Fruit fly (Drosophila melanogaster) whole organism, embryonic: ENCODE measurements around the gene Csas.

Experiments used
- CG12769 ChIP-seq: fragments of 200-800 bp; sonication (Bioruptor generic); optimal IDR thresholded peaks from 2 replicates; lab custom pipeline; 2019; ENCODE audit warnings: missing biosample characterization, mild to moderate bottlenecking, missing genetic modification characterization, moderate library complexity
- CG15269 ChIP-seq: fragments of 200-800 bp; sonication (Bioruptor generic); optimal IDR thresholded peaks from 2 replicates; lab custom pipeline; 2018; ENCODE audit warnings: missing biosample characterization, mild to moderate bottlenecking, missing genetic modification characterization, moderate library complexity
- CG17829 ChIP-seq: fragments of 200-800 bp; optimal IDR thresholded peaks from 2 replicates; lab custom pipeline; 2019; ENCODE audit warnings: missing biosample characterization, mild to moderate bottlenecking, missing genetic modification characterization, moderate library complexity
- CG2199 ChIP-seq: fragments of 200-800 bp; sonication (Bioruptor generic); IDR thresholded peaks from 3 replicates; pipeline ENCODE4 v1.3.6; 2022; ENCODE audit warnings: missing biosample characterization, missing genetic modification characterization
- CG34376 ChIP-seq: fragments of 200-800 bp; sonication (Bioruptor generic); optimal IDR thresholded peaks from 2 replicates; lab custom pipeline; 2018; ENCODE audit warnings: missing biosample characterization, mild to moderate bottlenecking, missing genetic modification characterization
- CG4360 ChIP-seq: fragments of 200-800 bp; sonication (Bioruptor generic); IDR thresholded peaks from 2 replicates; pipeline ENCODE4 v1.3.6; 2022; ENCODE audit warnings: missing biosample characterization, missing genetic modification characterization
- CG4730 ChIP-seq: fragments of 200-800 bp; sonication (Bioruptor generic); IDR thresholded peaks from 2 replicates; pipeline ENCODE4 v1.3.6; 2022; ENCODE audit warnings: missing biosample characterization, missing genetic modification characterization
- CG4820 ChIP-seq: fragments of 200-800 bp; sonication (Bioruptor generic); optimal IDR thresholded peaks from 3 replicates; lab custom pipeline; 2016; ENCODE audit warnings: missing biosample characterization, missing genetic modification characterization
- CG6175 ChIP-seq: fragments of 200-800 bp; sonication (Bioruptor generic); IDR thresholded peaks from 3 replicates; pipeline ENCODE4 v1.3.6; 2022; ENCODE audit warnings: missing biosample characterization, missing genetic modification characterization
- CG7987 ChIP-seq: fragments of 200-800 bp; sonication (Bioruptor generic); optimal IDR thresholded peaks from 2 replicates; lab custom pipeline; 2018; ENCODE audit warnings: missing biosample characterization, mild to moderate bottlenecking, missing genetic modification characterization, moderate library complexity
- CG8359 ChIP-seq: fragments of 200-800 bp; sonication (Bioruptor generic); optimal IDR thresholded peaks from 2 replicates; lab custom pipeline; 2017; ENCODE audit warnings: missing biosample characterization, mild to moderate bottlenecking, missing genetic modification characterization, borderline replicate concordance
- ERR ChIP-seq: fragments of 200-800 bp; sonication (Bioruptor generic); optimal IDR thresholded peaks from 2 replicates; lab custom pipeline; 2016; ENCODE audit warnings: missing biosample characterization, missing genetic modification characterization
- Fer1 ChIP-seq: fragments of 200-800 bp; sonication (Bioruptor generic); optimal IDR thresholded peaks from 2 replicates; lab custom pipeline; 2017; ENCODE audit warnings: missing biosample characterization, mild to moderate bottlenecking, missing genetic modification characterization
- Jarid2 ChIP-seq: fragments of 200-800 bp; sonication (Bioruptor generic); optimal IDR thresholded peaks from 3 replicates; lab custom pipeline; 2017; ENCODE audit warnings: mild to moderate bottlenecking, missing biosample characterization, missing genetic modification reagents, missing genetic modification characterization
- Rfx ChIP-seq: fragments of 200-800 bp; sonication (Bioruptor generic); IDR thresholded peaks from 2 replicates; pipeline ENCODE4 v1.3.6; 2022; ENCODE audit warnings: missing biosample characterization, missing genetic modification characterization
- Trl ChIP-seq, 3 experiments: fragments of >200 bp in 2 of 3; fragments of 200-800 bp in 1 of 3; sonication (Bioruptor generic) in 1 of 3; optimal IDR thresholded peaks; 2 replicates in 1 of 3; 3 replicates in 2 of 3; lab custom pipeline; 2016 to 2017; ENCODE audit warnings: missing biosample characterization in 1 of 3, missing genetic modification characterization in 1 of 3
- gro ChIP-seq: fragments of 200-800 bp; sonication (Bioruptor generic); optimal IDR thresholded peaks from 2 replicates; lab custom pipeline; 2016; ENCODE audit warnings: missing biosample characterization, missing genetic modification characterization
- hkb ChIP-seq, 2 experiments: fragments of 200-800 bp in 1 of 2; fragments of >200 bp in 1 of 2; sonication (Bioruptor generic) in 1 of 2; IDR thresholded peaks in 1 of 2; optimal IDR thresholded peaks in 1 of 2; 2 replicates each; pipeline versions ENCODE4 v1.3.6 to Lab custom; 2017 to 2022; ENCODE audit warnings: missing biosample characterization in 1 of 2, missing genetic modification characterization in 1 of 2
- lilli ChIP-seq: fragments of 200-800 bp; sonication (Bioruptor generic); optimal IDR thresholded peaks from 3 replicates; lab custom pipeline; 2016; ENCODE audit warnings: missing biosample characterization, missing genetic modification characterization
- nau ChIP-seq: fragments of 200-800 bp; sonication (Bioruptor generic); optimal IDR thresholded peaks from 3 replicates; lab custom pipeline; 2017; ENCODE audit warnings: missing biosample characterization, mild to moderate bottlenecking, missing genetic modification characterization, missing genetic modification reagents
- pan ChIP-seq, 4 experiments: fragments of >200 bp in 3 of 4; fragments of 200-800 bp in 1 of 4; sonication (Bioruptor generic) in 1 of 4; optimal IDR thresholded peaks in 3 of 4; IDR thresholded peaks in 1 of 4; 2 replicates each; pipeline versions ENCODE4 v1.3.6 to Lab custom; 2017 to 2022; ENCODE audit warnings: missing biosample characterization in 2 of 4, missing genetic modification characterization in 2 of 4, mixed read lengths in 1 of 4
- seq ChIP-seq: fragments of 200-800 bp; sonication (Bioruptor generic); IDR thresholded peaks from 2 replicates; pipeline ENCODE4 v1.3.6; 2022; ENCODE audit warnings: missing biosample characterization, missing genetic modification characterization
- sna ChIP-seq: fragments of 200-800 bp; sonication (Bioruptor generic); IDR thresholded peaks from 2 replicates; pipeline ENCODE4 v1.3.6; 2022; ENCODE audit warnings: missing biosample characterization, missing genetic modification characterization; ENCODE audit not compliant: partially characterized antibody

Gene Csas

dm6 chr3L:19939024-19939423 lies 49.8 kb downstream of the Csas start, which contains the start of gene Ac76E (continued):
- peak; percentile 40 for TF ChIP-seq Fer1 (GFP tag; lab: Kevin White, UChicago)
- peak; percentile 4 for TF ChIP-seq CG15269 (tag; lab: Kevin White, UChicago)
- peak; percentile 35; the same call in 1 of the 2 replicates for TF ChIP-seq Rfx (GFP tag; lab: Robert Waterston, UW)
- TF ChIP-seq ERR (GFP tag; lab: Kevin White, UChicago), result peak; percentile 36
- TF ChIP-seq CG12769 (tag; lab: Kevin White, UChicago), result peak; percentile 65
- TF ChIP-seq CG17829, result no peak
- TF ChIP-seq Jarid2, result peak; percentile 92
- TF ChIP-seq CG34376 (GFP tag; lab: Kevin White, UChicago), result peak; percentile 30
- TF ChIP-seq seq (GFP tag; lab: Robert Waterston, UW), result peak; percentile 35; the same call in 1 of the 2 replicates
- peak; percentile 80 for TF ChIP-seq gro (GFP tag; lab: Kevin White, UChicago)
- TF ChIP-seq lilli (GFP tag; lab: Kevin White, UChicago), result peak; percentile 17
- no peak for TF ChIP-seq CG6175 (GFP tag; lab: Robert Waterston, UW)
- TF ChIP-seq CG7987 (GFP tag; lab: Kevin White, UChicago), result peak; percentile 1
- TF ChIP-seq hkb (optimal IDR thresholded peaks at IDR 0.05; lab: Kevin White, UChicago), result no peak
- peak; percentile 36; the same call in 1 of the 2 replicates for TF ChIP-seq hkb (GFP tag; IDR thresholded peaks at IDR 0.05; lab: Robert Waterston, UW)
- no peak for TF ChIP-seq pan (optimal IDR thresholded peaks at IDR 0.05; lab: Kevin White, UChicago)
- TF ChIP-seq pan (GFP tag; optimal IDR thresholded peaks at IDR 0.05 in 1 of 2, IDR thresholded peaks at IDR 0.05 in 1 of 2), result peak in 1 of 2 experiments; percentile 17
- no peak for TF ChIP-seq CG4820 (GFP tag; lab: Kevin White, UChicago)
- peak; percentile 99 for TF ChIP-seq CG8359 (GFP tag; lab: Kevin White, UChicago)
- no peak for TF ChIP-seq CG4360
- TF ChIP-seq sna (GFP tag; lab: Robert Waterston, UW), result 0 out of 2 replicates have a peak, but pooled peaks have one; percentile 23
- peak; percentile 28 for TF ChIP-seq nau (GFP tag; lab: Kevin White, UChicago)
- peak; percentile 60; the same call in 1 of the 3 replicates for TF ChIP-seq CG2199 (GFP tag; lab: Robert Waterston, UW)
- no peak for TF ChIP-seq CG4730 (GFP tag; lab: Robert Waterston, UW)
- TF ChIP-seq Trl (optimal IDR thresholded peaks at IDR 0.05; lab: Kevin White, UChicago), result peak; percentile 67 to 92
- no peak for TF ChIP-seq Trl (GFP tag; optimal IDR thresholded peaks at IDR 0.05; lab: Kevin White, UChicago)
